Fruit fly (Drosophila melanogaster) whole organism, prepupa: ENCODE results near the gene HIP-R.
"Not testable (repeated sequence)": the region's sequence is repeated elsewhere in the genome, so short reads cannot be mapped to it uniquely, and the experiment has no call there.

ENCODE experiments used
- CG11762 ChIP-seq: fragments of 200-800 bp; sonication (Bioruptor generic); optimal IDR thresholded peaks from 3 replicates; lab custom pipeline; 2016; ENCODE audit warnings: missing biosample characterization, missing genetic modification characterization; ENCODE audit not compliant: insufficient read depth
- CG11902 ChIP-seq: fragments of 200-800 bp; sonication (Bioruptor generic); optimal IDR thresholded peaks from 3 replicates; lab custom pipeline; 2016; ENCODE audit warnings: missing biosample characterization, missing genetic modification characterization
- CG8632 ChIP-seq: fragments of 200-800 bp; sonication (Bioruptor generic); optimal IDR thresholded peaks from 3 replicates; lab custom pipeline; 2016; ENCODE audit warnings: missing biosample characterization, missing genetic modification characterization
- CG9139 ChIP-seq: fragments of 200-800 bp; sonication (Bioruptor generic); optimal IDR thresholded peaks from 3 replicates; lab custom pipeline; 2017; ENCODE audit warnings: missing biosample characterization, mild to moderate bottlenecking, missing genetic modification characterization
- Ets96B ChIP-seq: fragments of 200-800 bp; optimal IDR thresholded peaks from 2 replicates; lab custom pipeline; 2019; ENCODE audit warnings: missing biosample characterization, mild to moderate bottlenecking, missing genetic modification characterization, moderate library complexity
- OdsH ChIP-seq: fragments of 200-800 bp; sonication (Bioruptor generic); optimal IDR thresholded peaks from 3 replicates; lab custom pipeline; 2016; ENCODE audit warnings: missing biosample characterization, missing genetic modification characterization

dm6 chrX:3792923-3793322 lies 3.2 kb downstream of the HIP-R start, which contains the start of gene Crg-1:
- TF ChIP-seq Ets96B (tag; lab: Kevin White, UChicago); CG11762 (GFP tag; lab: Kevin White, UChicago); CG11902 (GFP tag; lab: Kevin White, UChicago); CG8632 (GFP tag; lab: Kevin White, UChicago); CG9139 (GFP tag; lab: Kevin White, UChicago); OdsH (GFP tag; lab: Kevin White, UChicago): not testable (repeated sequence)
